Fruit fly (Drosophila melanogaster) whole organism, adult: ENCODE results near the gene sra.

Source experiments
- CG11617 ChIP-seq: fragments of 200-800 bp; sonication (Bioruptor generic); optimal IDR thresholded peaks from 2 replicates; lab custom pipeline; 2017; ENCODE audit warnings: mild to moderate bottlenecking, missing biosample characterization, missing genetic modification reagents, missing genetic modification characterization
- CG12768 ChIP-seq: fragments of 200-800 bp; sonication (Bioruptor generic); optimal IDR thresholded peaks from 2 replicates; lab custom pipeline; 2017; ENCODE audit warnings: missing biosample characterization, missing genetic modification characterization, mild to moderate bottlenecking, moderate library complexity, missing genetic modification reagents
- CG14711 ChIP-seq: fragments of 200-800 bp; sonication (Bioruptor generic); optimal IDR thresholded peaks from 2 replicates; lab custom pipeline; 2018; ENCODE audit warnings: missing biosample characterization, mild to moderate bottlenecking, missing genetic modification characterization, moderate library complexity
- CG1620 ChIP-seq: fragments of 200-800 bp; sonication (Bioruptor generic); optimal IDR thresholded peaks from 2 replicates; lab custom pipeline; 2016; ENCODE audit warnings: missing biosample characterization, missing genetic modification characterization
- CG33017 ChIP-seq: fragments of 200-800 bp; sonication (Bioruptor generic); optimal IDR thresholded peaks from 2 replicates; lab custom pipeline; 2018; ENCODE audit warnings: missing biosample characterization, mild to moderate bottlenecking, missing genetic modification characterization, moderate library complexity
- CG7101 ChIP-seq: fragments of 200-800 bp; sonication (Bioruptor generic); optimal IDR thresholded peaks from 2 replicates; lab custom pipeline; 2018; ENCODE audit warnings: missing biosample characterization, mild to moderate bottlenecking, missing genetic modification characterization, moderate library complexity
- Clk ChIP-seq: fragments of 200-800 bp; sonication (Bioruptor generic); optimal IDR thresholded peaks from 2 replicates; lab custom pipeline; 2017; ENCODE audit warnings: missing biosample characterization, missing genetic modification characterization
- Hr96 ChIP-seq: fragments of 200-800 bp; sonication (Bioruptor generic); optimal IDR thresholded peaks from 2 replicates; lab custom pipeline; 2016; ENCODE audit warnings: missing biosample characterization, missing genetic modification characterization
- bab1 ChIP-seq: fragments of 200-800 bp; sonication (Bioruptor generic); optimal IDR thresholded peaks from 3 replicates; lab custom pipeline; 2019; ENCODE audit warnings: missing biosample characterization, mild to moderate bottlenecking, missing genetic modification characterization, moderate library complexity
- cnc ChIP-seq, 2 experiments: fragments of >200 bp; optimal IDR thresholded peaks; 2 replicates each; lab custom pipeline; 2017
- kay ChIP-seq: fragments of 200-800 bp; sonication (Bioruptor generic); peaks from one replicate; lab custom pipeline; 2016; ENCODE audit warnings: missing biosample characterization, missing genetic modification characterization, borderline replicate concordance
- ovo ChIP-seq: fragments of 200-800 bp; sonication (Bioruptor generic); optimal IDR thresholded peaks from 2 replicates; lab custom pipeline; 2016; ENCODE audit warnings: missing biosample characterization, missing genetic modification characterization
- tj ChIP-seq: fragments of 200-800 bp; sonication (Bioruptor generic); optimal IDR thresholded peaks from 3 replicates; lab custom pipeline; 2017; ENCODE audit warnings: missing biosample characterization, mild to moderate bottlenecking, missing genetic modification characterization, moderate library complexity
- toe ChIP-seq: fragments of 200-800 bp; sonication (Bioruptor generic); optimal IDR thresholded peaks from 2 replicates; lab custom pipeline; 2016; ENCODE audit warnings: missing biosample characterization, missing genetic modification characterization

DNA sequence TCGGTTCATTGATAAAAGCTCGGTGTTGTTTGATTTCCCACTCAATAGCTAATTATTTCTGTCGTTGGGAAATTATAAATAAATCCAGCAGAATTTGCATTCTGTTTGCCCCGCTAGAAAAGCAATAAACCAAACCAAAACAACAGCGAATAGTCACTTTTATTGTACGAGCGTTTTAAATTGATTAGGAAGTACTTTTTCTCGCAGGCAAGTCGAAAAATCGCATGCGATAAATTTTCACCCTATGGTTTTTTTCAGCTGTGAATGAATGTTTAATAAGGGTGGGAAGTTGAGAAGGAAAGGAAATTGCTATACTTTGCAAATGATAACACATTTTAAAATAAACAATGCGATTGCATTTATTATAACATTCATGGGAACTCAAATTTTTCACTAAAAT is 30.8 kb upstream of the sra start:
- TF ChIP-seq Clk (GFP tag; lab: Kevin White, UChicago) (no peak), CG14711 (tag; lab: Kevin White, UChicago) (no peak), CG1620 (GFP tag; lab: Kevin White, UChicago) (no peak), Hr96 (GFP tag; lab: Kevin White, UChicago) (no peak), CG33017 (tag; lab: Kevin White, UChicago) (no peak), toe (GFP tag; lab: Kevin White, UChicago) (no peak), bab1 (GFP tag; lab: Kevin White, UChicago) (no peak), cnc (optimal IDR thresholded peaks at IDR 0.05; lab: Kevin White, UChicago) (no peak), kay (GFP tag; lab: Kevin White, UChicago) (peak; percentile 91), ovo (GFP tag; lab: Kevin White, UChicago) (peak; percentile 34), tj (GFP tag; lab: Kevin White, UChicago) (no peak), CG7101 (tag; lab: Kevin White, UChicago) (no peak), CG12768 (GFP tag; lab: Kevin White, UChicago) (no peak), CG11617 (GFP tag; lab: Kevin White, UChicago) (no peak)
